Worm (Caenorhabditis elegans): ENCODE measurements around the gene pro-1.
"Not testable (repeated sequence)": the region's sequence is repeated elsewhere in the genome, so short reads cannot be mapped to it uniquely, and the experiment has no call there.

pro-1 gene

ce11 chrII:10509746-10510145 lies 32.0 kb downstream of the pro-1 start, which contains the start of gene F59B10.2:
TSS of gene F59B10.2 (minus strand) at chrII:10509846.
- TF ChIP-seq W03F9.2 (tag; optimal IDR thresholded peaks at IDR 0.05) (no peak), him-1 (tag; optimal IDR thresholded peaks at IDR 0.05) (no peak), dao-5 (tag; optimal IDR thresholded peaks at IDR 0.05) (no peak)

ce11 chrII:10507906-10508305 lies 33.9 kb downstream of the pro-1 start:
- no peak for TF ChIP-seq dao-5 (tag; optimal IDR thresholded peaks at IDR 0.05)
- TF ChIP-seq him-1 (tag; optimal IDR thresholded peaks at IDR 0.05), result no peak
- TF ChIP-seq W03F9.2 (tag; optimal IDR thresholded peaks at IDR 0.05), result no peak

ce11 chrII:10505949-10506348 lies 35.8 kb downstream of the pro-1 start:
- TF ChIP-seq dao-5 (tag; optimal IDR thresholded peaks at IDR 0.05) (no peak), him-1 (tag; optimal IDR thresholded peaks at IDR 0.05) (no peak), W03F9.2 (tag; optimal IDR thresholded peaks at IDR 0.05) (no peak)

- no peak for TF ChIP-seq him-1 (tag; optimal IDR thresholded peaks at IDR 0.05)
- TF ChIP-seq dao-5 (tag; optimal IDR thresholded peaks at IDR 0.05), result no peak
- TF ChIP-seq W03F9.2 (tag; optimal IDR thresholded peaks at IDR 0.05), result no peak
Measured at ce11 chrII:10504729-10505128, 37.1 kb downstream of the pro-1 start.

ce11 chrII:10502491-10503063 lies 39.2 kb downstream of the pro-1 start, which contains the start of gene myrf-1:
TSS of gene myrf-1 (minus strand) at chrII:10502541.
- TF ChIP-seq dao-5 (tag; optimal IDR thresholded peaks at IDR 0.05), result peak; percentile 56
- TF ChIP-seq W03F9.2 (tag; optimal IDR thresholded peaks at IDR 0.05), result peak; percentile 52
- TF ChIP-seq him-1 (tag; optimal IDR thresholded peaks at IDR 0.05), result peak; percentile 63

- TF ChIP-seq W03F9.2 (tag; optimal IDR thresholded peaks at IDR 0.05) (no peak), him-1 (tag; optimal IDR thresholded peaks at IDR 0.05) (no peak), dao-5 (tag; optimal IDR thresholded peaks at IDR 0.05) (no peak)
Measured at ce11 chrII:10501578-10501977, 40.2 kb downstream of the pro-1 start.

- no peak for TF ChIP-seq W03F9.2 (tag; optimal IDR thresholded peaks at IDR 0.05)
- TF ChIP-seq dao-5 (tag; optimal IDR thresholded peaks at IDR 0.05), result no peak
- TF ChIP-seq him-1 (tag; optimal IDR thresholded peaks at IDR 0.05), result no peak
Measured at ce11 chrII:10500674-10501073, 41.1 kb downstream of the pro-1 start.

- no peak for TF ChIP-seq dao-5 (tag; optimal IDR thresholded peaks at IDR 0.05)
- TF ChIP-seq him-1 (tag; optimal IDR thresholded peaks at IDR 0.05), result no peak
- no peak for TF ChIP-seq W03F9.2 (tag; optimal IDR thresholded peaks at IDR 0.05)
Measured at ce11 chrII:10495912-10496311, 45.9 kb downstream of the pro-1 start, which contains the start of gene ZK666.12. TSS of gene ZK666.12 (plus strand) at chrII:10496212.

ce11 chrII:10494467-10494866 lies 47.3 kb downstream of the pro-1 start, which contains the start of gene ZK666.14:
TSS of gene ZK666.14 (plus strand) at chrII:10494767.
- TF ChIP-seq dao-5 (tag; optimal IDR thresholded peaks at IDR 0.05) (no peak), him-1 (tag; optimal IDR thresholded peaks at IDR 0.05) (no peak), W03F9.2 (tag; optimal IDR thresholded peaks at IDR 0.05) (no peak)

- not testable (repeated sequence) for TF ChIP-seq W03F9.2, dao-5, him-1 (tag; optimal IDR thresholded peaks at IDR 0.05)
Measured at ce11 chrII:10493034-10493433, 48.8 kb downstream of the pro-1 start, which contains the start of gene ZK666.8. TSS of gene ZK666.8 (minus strand) at chrII:10493134.

ce11 chrII:10490329-10490728 lies 51.5 kb downstream of the pro-1 start, which contains the start of gene clec-61:
TSS of gene clec-61 (minus strand) at chrII:10490537.
- TF ChIP-seq him-1 (tag; optimal IDR thresholded peaks at IDR 0.05), result no peak
- no peak for TF ChIP-seq dao-5 (tag; optimal IDR thresholded peaks at IDR 0.05)
- no peak for TF ChIP-seq W03F9.2 (tag; optimal IDR thresholded peaks at IDR 0.05)
